Fruit fly (Drosophila melanogaster) whole organism, embryonic: ENCODE results near the gene Sgs1.

Experiments used
- Atf6 ChIP-seq: fragments of 200-800 bp; sonication (Bioruptor generic); IDR thresholded peaks from 2 replicates; pipeline ENCODE4 v1.3.6; 2022; ENCODE audit warnings: missing biosample characterization, missing genetic modification characterization
- B-H1 ChIP-seq: fragments of 200-800 bp; sonication (Bioruptor generic); IDR thresholded peaks from 3 replicates; pipeline ENCODE4 v1.3.6; 2022; ENCODE audit warnings: missing biosample characterization, missing genetic modification characterization
- CG10209 ChIP-seq: fragments of 200-800 bp; sonication (Bioruptor generic); optimal IDR thresholded peaks from 3 replicates; lab custom pipeline; 2017; ENCODE audit warnings: missing biosample characterization, mild to moderate bottlenecking, missing genetic modification characterization, missing genetic modification reagents
- CG10366 ChIP-seq: fragments of 200-800 bp; sonication (Bioruptor generic); IDR thresholded peaks from 2 replicates; pipeline ENCODE4 v1.3.6; 2022; ENCODE audit warnings: missing biosample characterization, missing genetic modification characterization
- CG11560 ChIP-seq: fragments of 200-800 bp; sonication (Bioruptor generic); IDR thresholded peaks from 3 replicates; pipeline ENCODE4 v1.3.6; 2022; ENCODE audit warnings: missing biosample characterization, missing genetic modification characterization
- CG11723 ChIP-seq: fragments of 200-800 bp; sonication (Bioruptor generic); optimal IDR thresholded peaks from 2 replicates; lab custom pipeline; 2017; ENCODE audit warnings: missing biosample characterization, mild to moderate bottlenecking, missing genetic modification characterization
- CG12942 ChIP-seq: fragments of 200-800 bp; sonication (Bioruptor generic); optimal IDR thresholded peaks from 3 replicates; lab custom pipeline; 2016; ENCODE audit warnings: missing biosample characterization, missing genetic modification characterization
- CG15011 ChIP-seq: fragments of 200-800 bp; sonication (Bioruptor generic); optimal IDR thresholded peaks from 3 replicates; lab custom pipeline; 2018; ENCODE audit warnings: missing biosample characterization, mild to moderate bottlenecking, missing genetic modification characterization
- CG15601 ChIP-seq: fragments of 200-800 bp; sonication (Bioruptor generic); optimal IDR thresholded peaks from 3 replicates; lab custom pipeline; 2019; ENCODE audit warnings: missing biosample characterization, mild to moderate bottlenecking, missing genetic modification characterization, moderate library complexity
- CG17385 ChIP-seq: fragments of 200-800 bp; sonication (Bioruptor generic); optimal IDR thresholded peaks from 3 replicates; lab custom pipeline; 2018; ENCODE audit warnings: missing biosample characterization, mild to moderate bottlenecking, missing genetic modification characterization
- CG17612 ChIP-seq: fragments of 200-800 bp; sonication (Bioruptor generic); IDR thresholded peaks from 2 replicates; pipeline ENCODE4 v1.3.6; 2022; ENCODE audit warnings: missing biosample characterization, missing genetic modification characterization
- CG1832 ChIP-seq: fragments of 200-800 bp; sonication (Bioruptor generic); optimal IDR thresholded peaks from 2 replicates; lab custom pipeline; 2017; ENCODE audit warnings: missing biosample characterization, mild to moderate bottlenecking, missing genetic modification characterization, inconsistent platforms
- CG18476 ChIP-seq: fragments of 200-800 bp; sonication (Bioruptor generic); optimal IDR thresholded peaks from 2 replicates; lab custom pipeline; 2016; ENCODE audit warnings: missing biosample characterization, mild to moderate bottlenecking, missing genetic modification characterization
- CG2199 ChIP-seq: fragments of 200-800 bp; sonication (Bioruptor generic); IDR thresholded peaks from 3 replicates; pipeline ENCODE4 v1.3.6; 2022; ENCODE audit warnings: missing biosample characterization, missing genetic modification characterization
- CG31388 ChIP-seq: fragments of 200-800 bp; sonication (Bioruptor generic); optimal IDR thresholded peaks from 2 replicates; lab custom pipeline; 2016; ENCODE audit warnings: missing biosample characterization, missing genetic modification characterization
- CG7271 ChIP-seq: fragments of 200-800 bp; sonication (Bioruptor generic); optimal IDR thresholded peaks from 2 replicates; lab custom pipeline; 2018; ENCODE audit warnings: missing biosample characterization, mild to moderate bottlenecking, missing genetic modification characterization, moderate library complexity
- CG7372 ChIP-seq: fragments of 200-800 bp; sonication (Bioruptor generic); IDR thresholded peaks from 2 replicates; pipeline ENCODE4 v1.3.6; 2022; ENCODE audit warnings: missing biosample characterization, missing genetic modification characterization
- CG8281 ChIP-seq: fragments of 200-800 bp; sonication (Bioruptor generic); optimal IDR thresholded peaks from 2 replicates; lab custom pipeline; 2018; ENCODE audit warnings: missing biosample characterization, mild to moderate bottlenecking, missing genetic modification characterization, moderate library complexity
- CG9215 ChIP-seq: fragments of 200-800 bp; sonication (Bioruptor generic); IDR thresholded peaks from 2 replicates; pipeline ENCODE4 v1.3.6; 2022; ENCODE audit warnings: missing biosample characterization, missing genetic modification characterization
- CG9437 ChIP-seq: fragments of 200-800 bp; sonication (Bioruptor generic); optimal IDR thresholded peaks from 2 replicates; lab custom pipeline; 2018; ENCODE audit warnings: missing biosample characterization, mild to moderate bottlenecking, missing genetic modification characterization
- CHES-1-like ChIP-seq: fragments of 200-800 bp; sonication (Bioruptor generic); optimal IDR thresholded peaks from 2 replicates; lab custom pipeline; 2016; ENCODE audit warnings: missing biosample characterization, missing genetic modification characterization
- Doc2 ChIP-seq: fragments of 200-800 bp; sonication (Bioruptor generic); IDR thresholded peaks from 2 replicates; pipeline ENCODE4 v1.3.6; 2022; ENCODE audit warnings: missing biosample characterization, missing genetic modification characterization
- HHEX ChIP-seq: fragments of 200-800 bp; sonication (Bioruptor generic); optimal IDR thresholded peaks from 3 replicates; lab custom pipeline; 2017; ENCODE audit warnings: missing biosample characterization, mild to moderate bottlenecking, missing genetic modification characterization, missing genetic modification reagents
- HLH4C ChIP-seq: fragments of 200-800 bp; sonication (Bioruptor generic); IDR thresholded peaks from 3 replicates; pipeline ENCODE4 v1.3.6; 2022; ENCODE audit warnings: missing biosample characterization, missing genetic modification characterization; ENCODE audit not compliant: partially characterized antibody
- HLH54F ChIP-seq: fragments of 200-800 bp; sonication (Bioruptor generic); optimal IDR thresholded peaks from 3 replicates; lab custom pipeline; 2016; ENCODE audit warnings: missing biosample characterization, missing genetic modification characterization
- Hey ChIP-seq: fragments of 200-800 bp; sonication (Bioruptor generic); optimal IDR thresholded peaks from 3 replicates; lab custom pipeline; 2018; ENCODE audit warnings: missing biosample characterization, mild to moderate bottlenecking, missing genetic modification characterization
- HmgD ChIP-seq: fragments of 200-800 bp; sonication (Bioruptor generic); optimal IDR thresholded peaks from 3 replicates; lab custom pipeline; 2016; ENCODE audit warnings: missing biosample characterization, missing genetic modification characterization
- Sry-δ ChIP-seq: fragments of 200-800 bp; sonication (Bioruptor generic); optimal IDR thresholded peaks from 2 replicates; lab custom pipeline; 2016; ENCODE audit warnings: missing biosample characterization, missing genetic modification characterization
- ab ChIP-seq: fragments of 200-800 bp; sonication (Bioruptor generic); optimal IDR thresholded peaks from 2 replicates; lab custom pipeline; 2016; ENCODE audit warnings: missing biosample characterization, missing genetic modification characterization
- ap ChIP-seq: fragments of 200-800 bp; sonication (Bioruptor generic); IDR thresholded peaks from 2 replicates; pipeline ENCODE4 v1.3.6; 2022; ENCODE audit warnings: missing biosample characterization, missing genetic modification characterization
- croc ChIP-seq: fragments of 200-800 bp; sonication (Bioruptor generic); conservative IDR thresholded peaks from 3 replicates; pipeline ENCODE4 v1.3.6; 2022; ENCODE audit warnings: missing biosample characterization, missing genetic modification characterization
- ewg ChIP-seq: fragments of 200-800 bp; sonication (Bioruptor generic); optimal IDR thresholded peaks from 3 replicates; lab custom pipeline; 2017; ENCODE audit warnings: mild to moderate bottlenecking, missing biosample characterization, missing genetic modification reagents, missing genetic modification characterization
- fd102C ChIP-seq: fragments of 200-800 bp; sonication (Bioruptor generic); optimal IDR thresholded peaks from 2 replicates; lab custom pipeline; 2018; ENCODE audit warnings: missing biosample characterization, mild to moderate bottlenecking, missing genetic modification characterization, moderate library complexity
- her ChIP-seq: fragments of 200-800 bp; sonication (Bioruptor generic); optimal IDR thresholded peaks from 2 replicates; lab custom pipeline; 2016; ENCODE audit warnings: missing biosample characterization, missing genetic modification characterization
- jumu ChIP-seq: fragments of 200-800 bp; sonication (Bioruptor generic); optimal IDR thresholded peaks from 3 replicates; lab custom pipeline; 2016; ENCODE audit warnings: missing biosample characterization, missing genetic modification characterization
- lola ChIP-seq, 3 experiments: fragments of >200 bp in 2 of 3; fragments of 200-800 bp in 1 of 3; sonication (Bioruptor generic) in 1 of 3; optimal IDR thresholded peaks; 2 replicates each; lab custom pipeline; 2017 to 2019; ENCODE audit warnings: missing biosample characterization in 3 of 3, missing genetic modification characterization in 3 of 3, mild to moderate bottlenecking in 1 of 3, moderate library complexity in 1 of 3
- nom ChIP-seq: fragments of 200-800 bp; sonication (Bioruptor generic); optimal IDR thresholded peaks from 2 replicates; lab custom pipeline; 2017; ENCODE audit warnings: missing biosample characterization, missing genetic modification characterization, mild to moderate bottlenecking, moderate library complexity, missing genetic modification reagents
- onecut ChIP-seq: fragments of 200-800 bp; sonication (Bioruptor generic); IDR thresholded peaks from 2 replicates; pipeline ENCODE4 v1.3.6; 2022; ENCODE audit warnings: missing biosample characterization, missing genetic modification characterization
- otp ChIP-seq: fragments of 200-800 bp; sonication (Bioruptor generic); IDR thresholded peaks from 3 replicates; pipeline ENCODE4, ENCODE4 v1.3.6; 2022; ENCODE audit warnings: missing biosample characterization, missing genetic modification characterization
- pita ChIP-seq: fragments of 200-800 bp; sonication (Bioruptor generic); optimal IDR thresholded peaks from 2 replicates; lab custom pipeline; 2017; ENCODE audit warnings: missing biosample characterization, mild to moderate bottlenecking, missing genetic modification characterization
- pzg ChIP-seq: fragments of 200-800 bp; sonication (Bioruptor generic); optimal IDR thresholded peaks from 3 replicates; lab custom pipeline; 2018; ENCODE audit warnings: missing biosample characterization, mild to moderate bottlenecking, missing genetic modification characterization, moderate library complexity
- seq ChIP-seq: fragments of 200-800 bp; sonication (Bioruptor generic); IDR thresholded peaks from 2 replicates; pipeline ENCODE4 v1.3.6; 2022; ENCODE audit warnings: missing biosample characterization, missing genetic modification characterization
- sqz ChIP-seq: fragments of 200-800 bp; sonication (Bioruptor generic); optimal IDR thresholded peaks from 3 replicates; lab custom pipeline; 2018; ENCODE audit warnings: missing biosample characterization, mild to moderate bottlenecking, missing genetic modification characterization
- sr ChIP-seq: fragments of 200-800 bp; sonication (Bioruptor generic); IDR thresholded peaks from 3 replicates; pipeline ENCODE4 v1.3.6; 2022; ENCODE audit warnings: missing biosample characterization, missing genetic modification characterization
- tll ChIP-seq, 2 experiments: fragments of 200-800 bp in 1 of 2; fragments of >200 bp in 1 of 2; sonication (Bioruptor generic) in 1 of 2; optimal IDR thresholded peaks; 2 replicates each; lab custom pipeline; 2017 to 2019; ENCODE audit warnings: missing biosample characterization in 2 of 2, missing genetic modification characterization in 2 of 2, mild to moderate bottlenecking in 1 of 2, moderate library complexity in 1 of 2
- toy ChIP-seq: fragments of 200-800 bp; sonication (Bioruptor generic); IDR thresholded peaks from 2 replicates; pipeline ENCODE4 v1.3.6; 2022; ENCODE audit warnings: missing biosample characterization, missing genetic modification characterization
- vfl ChIP-seq: fragments of 200-800 bp; sonication (Bioruptor generic); optimal IDR thresholded peaks from 2 replicates; lab custom pipeline; 2016; ENCODE audit warnings: missing biosample characterization, missing genetic modification characterization
- wdn ChIP-seq: fragments of 200-800 bp; sonication (Bioruptor generic); IDR thresholded peaks from 2 replicates; pipeline ENCODE4 v1.3.6; 2022; ENCODE audit warnings: missing biosample characterization, missing genetic modification characterization
- zf30C ChIP-seq: fragments of 200-800 bp; sonication (Bioruptor generic); optimal IDR thresholded peaks from 3 replicates; lab custom pipeline; 2018; ENCODE audit warnings: missing biosample characterization, mild to moderate bottlenecking, missing genetic modification characterization

Gene Sgs1

dm6 chr2L:4981278-4981966 lies 44.2 kb downstream of the Sgs1 start, which contains the start of the genes CG8892 and CG34126 (continued):
- TF ChIP-seq jumu = peak; percentile 98
- peak; percentile 73 for TF ChIP-seq Sry-δ (GFP tag; lab: Kevin White, UChicago)
- TF ChIP-seq CG10366 (GFP tag; lab: Robert Waterston, UW) = peak; percentile 94
- peak; percentile 84 for TF ChIP-seq pzg (GFP tag; lab: Kevin White, UChicago)
- TF ChIP-seq wdn (GFP tag; lab: Robert Waterston, UW) = peak; percentile 90
- peak; percentile 58; the same call in 2 of the 3 replicates for TF ChIP-seq sr (GFP tag; lab: Robert Waterston, UW)
- TF ChIP-seq tll (GFP tag; optimal IDR thresholded peaks at IDR 0.05; lab: Kevin White, UChicago) = peak; percentile 67 to 95
- TF ChIP-seq CG17612 (GFP tag; lab: Robert Waterston, UW) = peak; percentile 87
- peak; percentile 87 for TF ChIP-seq CG8281 (tag; lab: Kevin White, UChicago)
- TF ChIP-seq croc (GFP tag; lab: Robert Waterston, UW) = peak; percentile 98
- TF ChIP-seq CG31388 = peak; percentile 97
- peak; percentile 3 for TF ChIP-seq CG1832
- TF ChIP-seq CG11560 (tag; lab: Robert Waterston, UW) = peak; percentile 90
- peak; percentile 97 for TF ChIP-seq CG9215
- peak; percentile 87 for TF ChIP-seq Hey (tag; lab: Kevin White, UChicago)
- peak; percentile 93 for TF ChIP-seq toy (GFP tag; lab: Robert Waterston, UW)
- peak; percentile 97 for TF ChIP-seq vfl
- peak; percentile 98 for TF ChIP-seq CG10209 (GFP tag; lab: Kevin White, UChicago)
- TF ChIP-seq nom (GFP tag; lab: Kevin White, UChicago) = peak; percentile 88
- TF ChIP-seq CG7271 (tag; lab: Kevin White, UChicago) = peak; percentile 85
- peak; percentile 84 for TF ChIP-seq her (GFP tag; lab: Kevin White, UChicago)
- TF ChIP-seq otp (GFP tag; lab: Robert Waterston, UW) = peak; percentile 85
- peak; percentile 94 for TF ChIP-seq seq (GFP tag; lab: Robert Waterston, UW)
- TF ChIP-seq HmgD (GFP tag; lab: Kevin White, UChicago) = peak; percentile 90
- TF ChIP-seq CG9437 (GFP tag; lab: Kevin White, UChicago) = peak; percentile 92
- peak; percentile 95 for TF ChIP-seq CG15011 (GFP tag; lab: Kevin White, UChicago)
- peak; percentile 96 for TF ChIP-seq ab (GFP tag; lab: Kevin White, UChicago)
- TF ChIP-seq Doc2 (GFP tag; lab: Robert Waterston, UW) = peak; percentile 93
- 0 out of 3 replicates have a peak, but pooled peaks have one; percentile 28 for TF ChIP-seq HLH4C (GFP tag; lab: Robert Waterston, UW)
- peak; percentile 98 for TF ChIP-seq HLH54F (GFP tag; lab: Kevin White, UChicago)
- peak; percentile 94 for TF ChIP-seq CG15601 (tag; lab: Kevin White, UChicago)
- TF ChIP-seq sqz (GFP tag; lab: Kevin White, UChicago) = peak; percentile 94
- TF ChIP-seq CG17385 (GFP tag; lab: Kevin White, UChicago) = peak; percentile 93
- TF ChIP-seq HHEX (GFP tag; lab: Kevin White, UChicago) = peak; percentile 97
- TF ChIP-seq CG7372 (GFP tag; lab: Robert Waterston, UW) = peak; percentile 97
- TF ChIP-seq lola (GFP tag; optimal IDR thresholded peaks at IDR 0.05; lab: Kevin White, UChicago) = peak in 1 of 3 experiments; percentile 98
- peak; percentile 96 for TF ChIP-seq CG11723
- peak; percentile 87 for TF ChIP-seq onecut (GFP tag; lab: Robert Waterston, UW)
- no peak for TF ChIP-seq pita (GFP tag; lab: Kevin White, UChicago)
- TF ChIP-seq B-H1 (GFP tag; lab: Robert Waterston, UW) = peak; percentile 94
- TF ChIP-seq ap (GFP tag; lab: Robert Waterston, UW) = peak; percentile 85
- TF ChIP-seq zf30C (GFP tag; lab: Kevin White, UChicago) = peak; percentile 74
- TF ChIP-seq CG18476 = peak; percentile 96
- TF ChIP-seq CG12942 = peak; percentile 99
- peak; percentile 95 for TF ChIP-seq ewg (GFP tag; lab: Kevin White, UChicago)
- peak; percentile 96 for TF ChIP-seq CHES-1-like (GFP tag; lab: Kevin White, UChicago)
- TF ChIP-seq CG2199 (GFP tag; lab: Robert Waterston, UW) = peak; percentile 74; the same call in 1 of the 3 replicates
- TF ChIP-seq fd102C = peak; percentile 68
- TF ChIP-seq Atf6 (GFP tag; lab: Robert Waterston, UW) = peak; percentile 97
